Worm (Caenorhabditis elegans): ENCODE data around the gene M163.8.

- TF ChIP-seq B0310.2 (tag; optimal IDR thresholded peaks at IDR 0.05) (no peak), ama-1 (optimal IDR thresholded peaks at IDR 0.05) (no peak), ets-7 (tag; optimal IDR thresholded peaks at IDR 0.05) (no peak), hmg-4 (GFP tag; optimal IDR thresholded peaks at IDR 0.05) (no peak), ceh-13 (GFP tag; optimal IDR thresholded peaks at IDR 0.05) (no peak), hmbx-1 (tag; optimal IDR thresholded peaks at IDR 0.05) (no peak), hnd-1 (tag; optimal IDR thresholded peaks at IDR 0.05) (no peak), flt-1 (GFP tag; IDR thresholded peaks at IDR 0.05) (no peak), aly-1 (tag; optimal IDR thresholded peaks at IDR 0.05) (no peak)
Observed at ce11 chrX:14527559-14527958, 42.6 kb downstream of the M163.8 start, which contains the start of gene nspc-18.
